Comparison of ENCODE assay signal across 4 fruit fly cellular contexts in genomic region chr3L:20551862-20552261, dm6.
TF ChIP-seq lines count a peak whose summit lies in the region.

No protein-coding gene starts in this region.

- TF ChIP-seq CTCF in whole organism, embryonic (GFP tag; optimal IDR thresholded peaks at IDR 0.05; lab: Kevin White, UChicago), result no peak

TF ChIP-seq in whole organism, embryonic, 481 proteins besides CTCF, POLR2A, EP300 and RAD21 (continues in another document):
- TF ChIP-seq CG1603 (tag; optimal IDR thresholded peaks at IDR 0.05; lab: Kevin White, UChicago) (peak; percentile 31), CG2678 (tag; optimal IDR thresholded peaks at IDR 0.05; lab: Kevin White, UChicago) (no peak), eve (GFP tag; optimal IDR thresholded peaks at IDR 0.05; lab: Kevin White, UChicago) (no peak), CG4328 (GFP tag; optimal IDR thresholded peaks at IDR 0.05; lab: Kevin White, UChicago) (no peak), Neu2 (GFP tag; optimal IDR thresholded peaks at IDR 0.05; lab: Kevin White, UChicago; ENCODE audit: borderline replicate concordance) (no peak), Dbx (GFP tag; IDR thresholded peaks at IDR 0.05; lab: Robert Waterston, UW) (no peak), sim (GFP tag; IDR thresholded peaks at IDR 0.05; lab: Robert Waterston, UW) (no peak), Asciz (GFP tag; optimal IDR thresholded peaks at IDR 0.05; lab: Kevin White, UChicago) (no peak), vnd (GFP tag; IDR thresholded peaks at IDR 0.05; lab: Robert Waterston, UW; ENCODE audit: partially characterized antibody) (no peak), ken (GFP tag; IDR thresholded peaks at IDR 0.05; lab: Robert Waterston, UW) (no peak), Ptx1 (GFP tag; IDR thresholded peaks at IDR 0.05; lab: Robert Waterston, UW) (no peak), CG10543 (GFP tag; optimal IDR thresholded peaks at IDR 0.05; lab: Kevin White, UChicago) (no peak), ttk (GFP tag; IDR thresholded peaks at IDR 0.05; lab: Robert Waterston, UW) (no peak), CG6813 (GFP tag; optimal IDR thresholded peaks at IDR 0.05; lab: Kevin White, UChicago) (no peak), CG12219 (GFP tag; optimal IDR thresholded peaks at IDR 0.05; lab: Kevin White, UChicago) (no peak), Atf-2 (GFP tag; optimal IDR thresholded peaks at IDR 0.05; lab: Kevin White, UChicago) (no peak), CG7928 (GFP tag; optimal IDR thresholded peaks at IDR 0.05; lab: Kevin White, UChicago) (no peak), nmo (GFP tag; optimal IDR thresholded peaks at IDR 0.05; lab: Kevin White, UChicago) (no peak), ind (GFP tag; optimal IDR thresholded peaks at IDR 0.05; lab: Kevin White, UChicago) (no peak), CG5953 (GFP tag; IDR thresholded peaks at IDR 0.05; lab: Robert Waterston, UW) (no peak), CG17829 (tag; optimal IDR thresholded peaks at IDR 0.05; lab: Kevin White, UChicago) (no peak), wek (GFP tag; optimal IDR thresholded peaks at IDR 0.05; lab: Kevin White, UChicago) (no peak), CG17802 (tag; optimal IDR thresholded peaks at IDR 0.05; lab: Kevin White, UChicago) (no peak), dmrt99B (tag; optimal IDR thresholded peaks at IDR 0.05; lab: Kevin White, UChicago) (no peak)

TF ChIP-seq in whole organism, prepupa, 60 proteins besides CTCF, POLR2A, EP300 and RAD21 (continues in another document):
- TF ChIP-seq CG10669 (GFP tag; optimal IDR thresholded peaks at IDR 0.05; lab: Kevin White, UChicago) (peak; percentile 67), Ets96B (tag; optimal IDR thresholded peaks at IDR 0.05; lab: Kevin White, UChicago) (peak; percentile 69), dac (GFP tag; optimal IDR thresholded peaks at IDR 0.05; lab: Kevin White, UChicago) (peak; percentile 20), Sox14 (GFP tag; optimal IDR thresholded peaks at IDR 0.05; lab: Kevin White, UChicago) (peak; percentile 74), esn (GFP tag; optimal IDR thresholded peaks at IDR 0.05; lab: Kevin White, UChicago) (peak; percentile 67), CG11294 (GFP tag; IDR thresholded peaks at IDR 0.05; lab: Robert Waterston, UW) (no peak), vri (GFP tag; optimal IDR thresholded peaks at IDR 0.05; lab: Kevin White, UChicago) (no peak), CG6808 (GFP tag; optimal IDR thresholded peaks at IDR 0.05; lab: Kevin White, UChicago) (peak; percentile 64), Met (GFP tag; optimal IDR thresholded peaks at IDR 0.05; lab: Kevin White, UChicago) (peak; percentile 63), ss (GFP tag; optimal IDR thresholded peaks at IDR 0.05; lab: Kevin White, UChicago) (peak; percentile 15 to 39), Eip78C (GFP tag; lab: Kevin White, UChicago) (peak; percentile 91), OdsH (GFP tag; optimal IDR thresholded peaks at IDR 0.05; lab: Kevin White, UChicago) (peak; percentile 67), Hr4 (GFP tag; optimal IDR thresholded peaks at IDR 0.05; lab: Kevin White, UChicago) (peak; percentile 50), CG3032 (tag; optimal IDR thresholded peaks at IDR 0.05; lab: Kevin White, UChicago) (peak; percentile 69), svp (GFP tag; lab: Kevin White, UChicago) (peak; percentile 84), CG6276 (GFP tag; optimal IDR thresholded peaks at IDR 0.05; lab: Kevin White, UChicago) (peak; percentile 27), pdm3 (GFP tag; optimal IDR thresholded peaks at IDR 0.05; lab: Kevin White, UChicago) (peak; percentile 72), Hr38 (GFP tag; optimal IDR thresholded peaks at IDR 0.05; lab: Kevin White, UChicago) (no peak), CG15336 (GFP tag; IDR thresholded peaks at IDR 0.05; lab: Robert Waterston, UW) (peak; percentile 49; the same call in 1 of the 2 replicates), CG8119 (GFP tag; IDR thresholded peaks at IDR 0.05; lab: Robert Waterston, UW) (peak; percentile 59; the same call in 2 of the 3 replicates), CG6163 (GFP tag; IDR thresholded peaks at IDR 0.05; lab: Robert Waterston, UW) (peak; percentile 70), CG11762 (GFP tag; optimal IDR thresholded peaks at IDR 0.05; lab: Kevin White, UChicago; ENCODE audit: insufficient read depth) (no peak), Eip93F (GFP tag; optimal IDR thresholded peaks at IDR 0.05; lab: Kevin White, UChicago) (no peak), fkh (GFP tag; optimal IDR thresholded peaks at IDR 0.05; lab: Kevin White, UChicago) (no peak)

TF ChIP-seq in whole organism, pupa, 21 proteins besides CTCF, POLR2A, EP300 and RAD21:
- 0 out of 2 replicates have a peak, but pooled peaks have one; percentile 13 for TF ChIP-seq rn (GFP tag; IDR thresholded peaks at IDR 0.05; lab: Robert Waterston, UW)
- TF ChIP-seq CG9948 (tag; optimal IDR thresholded peaks at IDR 0.05; lab: Kevin White, UChicago), result peak; percentile 57
- TF ChIP-seq Pif1A (GFP tag; optimal IDR thresholded peaks at IDR 0.05; lab: Kevin White, UChicago), result peak; percentile 71
- TF ChIP-seq EcR (GFP tag; optimal IDR thresholded peaks at IDR 0.05; lab: Kevin White, UChicago), result no peak
- no peak for TF ChIP-seq D1 (tag; optimal IDR thresholded peaks at IDR 0.05; lab: Kevin White, UChicago)
- peak; percentile 64; the same call in 2 of the 3 replicates for TF ChIP-seq fd96Ca (GFP tag; IDR thresholded peaks at IDR 0.05; lab: Robert Waterston, UW)
- TF ChIP-seq gl (tag; optimal IDR thresholded peaks at IDR 0.05; lab: Kevin White, UChicago), result peak; percentile 34
- TF ChIP-seq Snoo (tag; optimal IDR thresholded peaks at IDR 0.05; lab: Kevin White, UChicago), result peak; percentile 44
- TF ChIP-seq CG12605 (GFP tag; IDR thresholded peaks at IDR 0.05; lab: Robert Waterston, UW), result peak; percentile 54; the same call in 1 of the 2 replicates
- TF ChIP-seq CG17806 (tag; optimal IDR thresholded peaks at IDR 0.05; lab: Kevin White, UChicago), result peak; percentile 71
- TF ChIP-seq CG34367 (tag; optimal IDR thresholded peaks at IDR 0.05; lab: Kevin White, UChicago), result peak; percentile 43
- peak; percentile 63 for TF ChIP-seq CG8301 (tag; optimal IDR thresholded peaks at IDR 0.05; lab: Kevin White, UChicago)
- peak; percentile 63 for TF ChIP-seq CG15710 (tag; optimal IDR thresholded peaks at IDR 0.05; lab: Kevin White, UChicago)
- no peak for TF ChIP-seq CG10348 (GFP tag; IDR thresholded peaks at IDR 0.05; lab: Robert Waterston, UW)
- TF ChIP-seq CG13204 (GFP tag; optimal IDR thresholded peaks at IDR 0.05; lab: Kevin White, UChicago), result no peak
- TF ChIP-seq Pif1B (GFP tag; optimal IDR thresholded peaks at IDR 0.05; lab: Kevin White, UChicago), result peak; percentile 73
- peak; percentile 77 for TF ChIP-seq CG14655 (GFP tag; optimal IDR thresholded peaks at IDR 0.05; lab: Kevin White, UChicago)
- TF ChIP-seq Ets98B (GFP tag; IDR thresholded peaks at IDR 0.05; lab: Robert Waterston, UW), result 0 out of 2 replicates have a peak, but pooled peaks have one; percentile 30
- peak; percentile 70; the same call in 1 of the 3 replicates for TF ChIP-seq CG4496 (GFP tag; IDR thresholded peaks at IDR 0.05; lab: Robert Waterston, UW)
- TF ChIP-seq CG32121 (GFP tag; IDR thresholded peaks at IDR 0.05; lab: Robert Waterston, UW), result no peak
- TF ChIP-seq CG8159 (tag; optimal IDR thresholded peaks at IDR 0.05; lab: Kevin White, UChicago), result peak; percentile 68

TF ChIP-seq in whole organism, wandering third instar larva, 38 proteins besides CTCF, POLR2A, EP300 and RAD21:
- peak; percentile 19 for TF ChIP-seq woc (GFP tag; optimal IDR thresholded peaks at IDR 0.05; lab: Kevin White, UChicago)
- no peak for TF ChIP-seq dmrt93B (GFP tag; optimal IDR thresholded peaks at IDR 0.05; lab: Kevin White, UChicago)
- no peak for TF ChIP-seq dl (GFP tag; optimal IDR thresholded peaks at IDR 0.05; lab: Kevin White, UChicago; ENCODE audit: insufficient read depth in 1 of 2, partially characterized antibody in 2 of 2)
- no peak for TF ChIP-seq CrebA (GFP tag; optimal IDR thresholded peaks at IDR 0.05; lab: Kevin White, UChicago; ENCODE audit: borderline replicate concordance)
- peak; percentile 55 for TF ChIP-seq fru (GFP tag; optimal IDR thresholded peaks at IDR 0.05; lab: Kevin White, UChicago)
- TF ChIP-seq CG32264 (GFP tag; optimal IDR thresholded peaks at IDR 0.05; lab: Kevin White, UChicago), result no peak
- peak in 1 of 2 experiments; percentile 55 for TF ChIP-seq foxo (GFP tag; optimal IDR thresholded peaks at IDR 0.05; lab: Kevin White, UChicago)
- no peak for TF ChIP-seq Rel (GFP tag; optimal IDR thresholded peaks at IDR 0.05; lab: Kevin White, UChicago)
- TF ChIP-seq Rel (tag; optimal IDR thresholded peaks at IDR 0.05; lab: Kevin White, UChicago), result no peak
- TF ChIP-seq HLH106 (tag; optimal IDR thresholded peaks at IDR 0.05; lab: Kevin White, UChicago), result no peak
- no peak for TF ChIP-seq brk (GFP tag; optimal IDR thresholded peaks at IDR 0.05; lab: Kevin White, UChicago)
- no peak for TF ChIP-seq N (GFP tag; optimal IDR thresholded peaks at IDR 0.05; lab: Kevin White, UChicago)
- TF ChIP-seq GATAd (GFP tag; optimal IDR thresholded peaks at IDR 0.05; lab: Kevin White, UChicago), result no peak
- peak; percentile 12 for TF ChIP-seq rgr (GFP tag; optimal IDR thresholded peaks at IDR 0.05; lab: Kevin White, UChicago)
- peak; percentile 23 for TF ChIP-seq Hnf4 (GFP tag; optimal IDR thresholded peaks at IDR 0.05; lab: Kevin White, UChicago)
- TF ChIP-seq Myc (optimal IDR thresholded peaks at IDR 0.05; lab: Kevin White, UChicago), result no peak
- no peak for TF ChIP-seq tai (GFP tag; optimal IDR thresholded peaks at IDR 0.05; lab: Kevin White, UChicago)
- TF ChIP-seq Jra (GFP tag; optimal IDR thresholded peaks at IDR 0.05; lab: Kevin White, UChicago), result no peak
- TF ChIP-seq Dif (GFP tag; optimal IDR thresholded peaks at IDR 0.05; lab: Kevin White, UChicago; ENCODE audit: partially characterized antibody), result no peak
- TF ChIP-seq Mio (GFP tag; optimal IDR thresholded peaks at IDR 0.05; lab: Kevin White, UChicago), result no peak
- TF ChIP-seq h (GFP tag; optimal IDR thresholded peaks at IDR 0.05; lab: Kevin White, UChicago), result peak; percentile 56
- peak; percentile 20 for TF ChIP-seq OdsH (GFP tag; optimal IDR thresholded peaks at IDR 0.05; lab: Kevin White, UChicago)
- peak; percentile 23 for TF ChIP-seq br (GFP tag; optimal IDR thresholded peaks at IDR 0.05; lab: Kevin White, UChicago)
- TF ChIP-seq dsf (GFP tag; optimal IDR thresholded peaks at IDR 0.05; lab: Kevin White, UChicago; ENCODE audit: borderline replicate concordance), result no peak
- peak; percentile 25 for TF ChIP-seq ey (GFP tag; optimal IDR thresholded peaks at IDR 0.05; lab: Kevin White, UChicago)
- TF ChIP-seq pan (optimal IDR thresholded peaks at IDR 0.05; lab: Kevin White, UChicago), result no peak
- TF ChIP-seq Abd-B (GFP tag; optimal IDR thresholded peaks at IDR 0.05; lab: Kevin White, UChicago), result no peak
- TF ChIP-seq Hr83 (GFP tag; optimal IDR thresholded peaks at IDR 0.05; lab: Kevin White, UChicago; ENCODE audit: poor library complexity, severe bottlenecking), result no peak
- no peak for TF ChIP-seq CG9705 (GFP tag; optimal IDR thresholded peaks at IDR 0.05; lab: Kevin White, UChicago)
- TF ChIP-seq psq (GFP tag; optimal IDR thresholded peaks at IDR 0.05; lab: Kevin White, UChicago), result no peak

Comparison
In these comparisons a context has a peak if more than half of its experiments do, and no peak if none do; other contexts are left out.
1. Of the 7 proteins assayed by ChIP-seq in both whole organism, embryonic and whole organism, prepupa: peak only in whole organism, embryonic: Blimp-1; only in whole organism, prepupa: Gug, Hr39 and Lpt; in both: Sox102F; in neither: 2.